Worm (Caenorhabditis elegans) whole organism, L4 larva: ENCODE results near the gene lron-3.

Experiments used
- D1046.2 ChIP-seq: fragments of 200-800 bp; sonication (Bioruptor generic); IDR thresholded peaks from 2 replicates; pipeline ENCODE4 v1.3.6; 2022; ENCODE audit warnings: missing genetic modification characterization, missing compliant biosample characterization
- F26F4.8 ChIP-seq: fragments of 200-800 bp; sonication (Bioruptor generic); conservative IDR thresholded peaks from 2 replicates; pipeline ENCODE4 v1.3.6; 2022; ENCODE audit warnings: missing genetic modification characterization, missing compliant biosample characterization
- Y48G9A.11 ChIP-seq: fragments of 200-800 bp; sonication (Bioruptor generic); IDR thresholded peaks from 2 replicates; pipeline ENCODE4 v1.3.6; 2022; ENCODE audit warnings: missing genetic modification reagents, missing genetic modification characterization, missing compliant biosample characterization
- Y5F2A.4 ChIP-seq: fragments of 200-800 bp; sonication (Bioruptor generic); optimal IDR thresholded peaks from 2 replicates; lab custom pipeline; 2018; ENCODE audit warnings: mild to moderate bottlenecking, missing genetic modification characterization, missing compliant biosample characterization
- aha-1 ChIP-seq: fragments of 150-350 bp; peaks from one replicate; lab custom pipeline; 2014; ENCODE audit warnings: missing biosample characterization, missing genetic modification characterization
- aly-2 ChIP-seq: sonication (generic microtip); optimal IDR thresholded peaks from 2 replicates; lab custom pipeline; 2018; ENCODE audit warnings: missing biosample characterization, missing genetic modification characterization
- ceh-20 ChIP-seq: fragments of 200-800 bp; sonication (Bioruptor generic); IDR thresholded peaks from 2 replicates; pipeline ENCODE4 v1.3.6; 2022; ENCODE audit warnings: missing genetic modification reagents, missing genetic modification characterization, missing compliant biosample characterization
- ceh-28 ChIP-seq: fragments of 150-350 bp; optimal IDR thresholded peaks from 2 replicates; lab custom pipeline; 2014; ENCODE audit warnings: missing biosample characterization, missing genetic modification reagents, missing genetic modification characterization
- ceh-44 ChIP-seq: fragments of 200-800 bp; sonication (Bioruptor generic); IDR thresholded peaks from 2 replicates; pipeline ENCODE4 v1.3.6; 2022; ENCODE audit warnings: missing genetic modification reagents, missing genetic modification characterization, missing compliant biosample characterization
- ceh-62 ChIP-seq: sonication (generic microtip); optimal IDR thresholded peaks from 2 replicates; lab custom pipeline; 2017; ENCODE audit warnings: missing biosample characterization, missing genetic modification characterization
- ceh-82 ChIP-seq: sonication (generic microtip); optimal IDR thresholded peaks from 2 replicates; lab custom pipeline; 2017; ENCODE audit warnings: missing biosample characterization, missing genetic modification characterization
- daf-16 ChIP-seq, 3 experiments: sonication (generic microtip); optimal IDR thresholded peaks; 2 replicates each; lab custom pipeline; 2016 to 2017; ENCODE audit warnings: missing genetic modification characterization in 3 of 3, missing genetic modification reagents in 3 of 3, mild to moderate bottlenecking in 2 of 3, missing compliant biosample characterization in 2 of 3, missing biosample characterization in 1 of 3, moderate library complexity in 1 of 3
- dmd-6 ChIP-seq: fragments of 200-800 bp; sonication (Bioruptor generic); IDR thresholded peaks from 2 replicates; pipeline ENCODE4 v1.3.6; 2022; ENCODE audit warnings: missing genetic modification reagents, missing genetic modification characterization, missing compliant biosample characterization
- dve-1 ChIP-seq: sonication (generic microtip); optimal IDR thresholded peaks from 2 replicates; lab custom pipeline; 2017; ENCODE audit warnings: antibody characterized with exemption, mild to moderate bottlenecking, missing genetic modification characterization, missing compliant biosample characterization; ENCODE audit not compliant: insufficient read depth
- fkh-10 ChIP-seq: fragments of 150-350 bp; optimal IDR thresholded peaks from 2 replicates; lab custom pipeline; 2014; ENCODE audit warnings: missing biosample characterization, missing genetic modification reagents, missing genetic modification characterization
- gei-8 ChIP-seq: fragments of 200-800 bp; sonication (Bioruptor generic); optimal IDR thresholded peaks from 2 replicates; lab custom pipeline; 2018; ENCODE audit warnings: mild to moderate bottlenecking, missing genetic modification characterization, missing compliant biosample characterization
- hlh-11 ChIP-seq: fragments of 200-800 bp; sonication (Bioruptor generic); optimal IDR thresholded peaks from 2 replicates; lab custom pipeline; 2018; ENCODE audit warnings: mild to moderate bottlenecking, missing genetic modification characterization, missing compliant biosample characterization
- hlh-30 ChIP-seq: sonication (generic microtip); optimal IDR thresholded peaks from 2 replicates; lab custom pipeline; 2017; ENCODE audit warnings: antibody characterized with exemption, mild to moderate bottlenecking, missing genetic modification characterization, missing compliant biosample characterization; ENCODE audit not compliant: insufficient read depth
- lim-7 ChIP-seq: fragments of 200-800 bp; sonication (Bioruptor generic); IDR thresholded peaks from 2 replicates; pipeline ENCODE4 v1.3.6; 2022; ENCODE audit warnings: missing genetic modification characterization, missing compliant biosample characterization
- lin-1 ChIP-seq: fragments of 200-800 bp; sonication (Bioruptor generic); IDR thresholded peaks from 2 replicates; pipeline ENCODE4 v1.3.6; 2022; ENCODE audit warnings: missing genetic modification reagents, missing genetic modification characterization, missing compliant biosample characterization
- lin-29 ChIP-seq: fragments of 200-800 bp; sonication (Bioruptor generic); IDR thresholded peaks from 2 replicates; pipeline ENCODE4 v1.3.6; 2022; ENCODE audit warnings: missing genetic modification reagents, missing genetic modification characterization, missing compliant biosample characterization
- lin-39 ChIP-seq: fragments of 150-350 bp; optimal IDR thresholded peaks from 2 replicates; lab custom pipeline; 2014; ENCODE audit warnings: missing biosample characterization, missing genetic modification reagents, missing genetic modification characterization
- lsy-2 ChIP-seq, 2 experiments: fragments of 150-350 bp in 1 of 2; sonication (generic microtip) in 1 of 2; optimal IDR thresholded peaks; 2 replicates each; lab custom pipeline; 2014 to 2017; ENCODE audit warnings: missing biosample characterization in 2 of 2, missing genetic modification characterization in 2 of 2
- mdl-1 ChIP-seq, 2 experiments: fragments of 150-350 bp in 1 of 2; sonication (generic microtip) in 1 of 2; optimal IDR thresholded peaks; 2 replicates each; lab custom pipeline; 2014 to 2017; ENCODE audit warnings: missing biosample characterization in 2 of 2, missing genetic modification characterization in 2 of 2
- mxl-3 ChIP-seq: fragments of 200-800 bp; sonication (Bioruptor generic); optimal IDR thresholded peaks from 2 replicates; lab custom pipeline; 2018; ENCODE audit warnings: mild to moderate bottlenecking, missing genetic modification characterization, missing compliant biosample characterization
- nhr-102 ChIP-seq: sonication (generic microtip); optimal IDR thresholded peaks from 2 replicates; lab custom pipeline; 2016; ENCODE audit warnings: mild to moderate bottlenecking, missing genetic modification characterization, moderate library complexity, missing compliant biosample characterization
- nhr-28 ChIP-seq: fragments of 150-350 bp; optimal IDR thresholded peaks from 2 replicates; lab custom pipeline; 2014; ENCODE audit warnings: missing biosample characterization, missing genetic modification characterization
- nhr-6 ChIP-seq: fragments of 150-350 bp; optimal IDR thresholded peaks from 2 replicates; lab custom pipeline; 2014; ENCODE audit warnings: missing biosample characterization, missing genetic modification characterization
- nhr-77 ChIP-seq: fragments of 150-350 bp; optimal IDR thresholded peaks from 2 replicates; lab custom pipeline; 2014; ENCODE audit warnings: missing biosample characterization, missing genetic modification characterization
- php-3 ChIP-seq: fragments of 200-800 bp; sonication (Bioruptor generic); IDR thresholded peaks from 2 replicates; pipeline ENCODE4 v1.3.6; 2022; ENCODE audit warnings: missing genetic modification reagents, missing genetic modification characterization, missing compliant biosample characterization
- unc-39 ChIP-seq: sonication (generic microtip); optimal IDR thresholded peaks from 2 replicates; lab custom pipeline; 2017; ENCODE audit warnings: missing biosample characterization, missing genetic modification characterization
- unc-62 ChIP-seq, 3 experiments: fragments of 150-350 bp in 1 of 3; sonication (generic microtip); optimal IDR thresholded peaks in 2 of 3; peaks in 1 of 3; 1 replicate in 1 of 3; 2 replicates in 2 of 3; lab custom pipeline; 2014 to 2017; ENCODE audit warnings: missing biosample characterization in 3 of 3, missing genetic modification characterization in 3 of 3, missing genetic modification reagents in 3 of 3, missing genotype in 1 of 3
- zip-2 ChIP-seq: fragments of 150-350 bp; optimal IDR thresholded peaks from 2 replicates; lab custom pipeline; 2014; ENCODE audit warnings: missing biosample characterization, missing genetic modification characterization
- ztf-11 ChIP-seq: fragments of 150-350 bp; optimal IDR thresholded peaks from 2 replicates; lab custom pipeline; 2014; ENCODE audit warnings: missing biosample characterization, missing genetic modification characterization
- ztf-7 ChIP-seq: fragments of 150-350 bp; optimal IDR thresholded peaks from 2 replicates; lab custom pipeline; 2014; ENCODE audit warnings: missing biosample characterization, missing genetic modification characterization

Gene lron-3

ce11 chrX:15502455-15503174 is 55.1 kb downstream of the lron-3 start, which contains the start of gene H13N06.7:
H13N06.7 (plus strand) TSS chrX:15503124.
- TF ChIP-seq aly-2 (tag; lab: Kevin White, UChicago) (no peak), ceh-44 (GFP tag; lab: Robert Waterston, UW) (no peak), D1046.2 (GFP tag; lab: Robert Waterston, UW) (no peak), ztf-7 (no peak), lim-7 (no peak), F26F4.8 (GFP tag; lab: Robert Waterston, UW) (no peak), ceh-62 (tag; lab: Kevin White, UChicago) (no peak), fkh-10 (no peak), unc-39 (tag; lab: Kevin White, UChicago) (no peak), lsy-2 (tag; optimal IDR thresholded peaks at IDR 0.05; lab: Kevin White, UChicago) (no peak), dve-1 (no peak), gei-8 (no peak), php-3 (GFP tag; lab: Robert Waterston, UW) (no peak), Y48G9A.11 (GFP tag; lab: Robert Waterston, UW) (no peak), lin-39 (no peak), ceh-82 (tag; lab: Kevin White, UChicago) (no peak), ceh-20 (GFP tag; lab: Robert Waterston, UW) (no peak), zip-2 (tag; lab: Kevin White, UChicago) (no peak)

ce11 chrX:15496927-15497605 is 60.7 kb downstream of the lron-3 start, which contains the start of gene suox-1:
suox-1 (plus strand) TSS chrX:15497555.
- peak; percentile 3 for TF ChIP-seq ceh-28 (tag; lab: Kevin White, UChicago)
- peak; percentile 23 to 89 for TF ChIP-seq mdl-1 (tag; optimal IDR thresholded peaks at IDR 0.05; lab: Kevin White, UChicago)
- no peak for TF ChIP-seq Y5F2A.4
- peak; percentile 34; the same call in 1 of the 2 replicates for TF ChIP-seq dmd-6
- TF ChIP-seq daf-16 (GFP tag; optimal IDR thresholded peaks at IDR 0.05; lab: Kevin White, UChicago), result no peak
- peak; percentile 65 for TF ChIP-seq daf-16 (tag; optimal IDR thresholded peaks at IDR 0.05; lab: Kevin White, UChicago)
- peak; percentile 18 for TF ChIP-seq mxl-3 (GFP tag; lab: Kevin White, UChicago)
- peak; percentile 43; the same call in 1 of the 2 replicates for TF ChIP-seq ceh-20 (GFP tag; lab: Robert Waterston, UW)
- peak in 1 of 2 experiments; percentile 81 for TF ChIP-seq unc-62 (GFP tag; optimal IDR thresholded peaks at IDR 0.05 in 1 of 2; lab: Kevin White, UChicago)
- no peak for TF ChIP-seq unc-62 (tag; optimal IDR thresholded peaks at IDR 0.05; lab: Kevin White, UChicago)
- peak; percentile 42 for TF ChIP-seq nhr-77 (tag; lab: Kevin White, UChicago)
- no peak for TF ChIP-seq nhr-6 (tag; lab: Kevin White, UChicago)
- TF ChIP-seq ztf-11, result no peak
- peak; percentile 82 for TF ChIP-seq hlh-30 (tag; lab: Kevin White, UChicago)
- peak; percentile 78 for TF ChIP-seq aha-1 (tag; lab: Kevin White, UChicago)
- TF ChIP-seq lin-29 (GFP tag; lab: Robert Waterston, UW), result no peak
- peak; percentile 74 for TF ChIP-seq hlh-11 (tag; lab: Kevin White, UChicago)
- TF ChIP-seq lin-1 (GFP tag; lab: Robert Waterston, UW), result 0 out of 2 replicates have a peak, but pooled peaks have one; percentile 11
- TF ChIP-seq nhr-102, result peak; percentile 17
- TF ChIP-seq nhr-28 (tag; lab: Kevin White, UChicago), result peak; percentile 12
- TF ChIP-seq dve-1, result peak; percentile 72
- peak in 1 of 2 experiments; percentile 44 for TF ChIP-seq lsy-2 (tag; optimal IDR thresholded peaks at IDR 0.05; lab: Kevin White, UChicago)
- no peak for TF ChIP-seq gei-8
